Worm (Caenorhabditis elegans) whole organism, late embryonic: ENCODE data around the gene dhcr-24.

ENCODE experiments used
- ceh-18 ChIP-seq: sonication (generic microtip); optimal IDR thresholded peaks from 2 replicates; lab custom pipeline; 2016; ENCODE audit warnings: missing genetic modification characterization, missing compliant biosample characterization
- ceh-19 ChIP-seq: fragments of 200-800 bp; sonication (Bioruptor generic); optimal IDR thresholded peaks from 2 replicates; lab custom pipeline; 2018; ENCODE audit warnings: mild to moderate bottlenecking, missing genetic modification characterization, missing compliant biosample characterization
- dmd-4 ChIP-seq: sonication (generic microtip); optimal IDR thresholded peaks from 2 replicates; lab custom pipeline; 2016; ENCODE audit warnings: borderline replicate concordance, missing genetic modification characterization, missing compliant biosample characterization
- elt-2 ChIP-seq: sonication (generic microtip); optimal IDR thresholded peaks from 2 replicates; lab custom pipeline; 2016; ENCODE audit warnings: missing genetic modification reagents, missing genetic modification characterization, missing compliant biosample characterization
- hlh-30 ChIP-seq: sonication (generic microtip); optimal IDR thresholded peaks from 2 replicates; lab custom pipeline; 2017; ENCODE audit warnings: antibody characterized with exemption, missing genetic modification characterization, missing compliant biosample characterization; ENCODE audit not compliant: insufficient read depth
- madf-2 ChIP-seq: sonication (generic microtip); optimal IDR thresholded peaks from 2 replicates; lab custom pipeline; 2017; ENCODE audit warnings: missing genetic modification characterization, missing compliant biosample characterization
- nhr-11 ChIP-seq: fragments of 150-350 bp; optimal IDR thresholded peaks from 2 replicates; lab custom pipeline; 2014; ENCODE audit warnings: missing biosample characterization, missing genetic modification characterization

DNA sequence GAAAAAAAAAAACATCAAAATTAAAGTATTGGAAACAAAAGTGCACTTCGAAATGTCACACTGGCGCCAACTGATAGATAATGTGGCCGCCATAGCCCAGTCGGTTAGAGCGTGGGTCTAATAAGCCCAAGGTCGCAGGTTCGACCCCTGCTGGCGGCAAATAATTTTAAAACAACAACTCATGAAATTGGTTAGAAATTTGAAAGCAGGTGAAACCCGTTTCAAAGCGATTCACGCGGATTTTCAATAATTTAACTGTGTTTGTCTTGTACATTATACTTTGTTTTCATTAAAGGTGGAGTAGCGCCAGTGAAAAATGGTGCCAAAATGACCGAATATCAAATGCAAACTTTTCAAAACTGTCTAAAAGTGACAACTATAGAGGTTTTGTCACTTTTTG, 32.7 kb downstream of the dhcr-24 start:
- TF ChIP-seq madf-2 (no peak), dmd-4 (no peak), ceh-18 (no peak), nhr-11 (tag; lab: Kevin White, UChicago) (no peak), hlh-30 (tag; lab: Kevin White, UChicago) (no peak), elt-2 (tag; lab: Kevin White, UChicago) (no peak), ceh-19 (no peak)
